Worm (Caenorhabditis elegans) whole organism, young adult: ENCODE data around the gene C02H6.1.

Source experiments
- F37B4.10 ChIP-seq: fragments of 200-800 bp; sonication (Bioruptor generic); IDR thresholded peaks from 2 replicates; pipeline ENCODE4 v1.3.6; 2022; ENCODE audit warnings: missing genetic modification characterization, missing compliant biosample characterization
- F49E8.2 ChIP-seq: sonication (generic microtip); optimal IDR thresholded peaks from 3 replicates; lab custom pipeline; 2017; ENCODE audit warnings: missing genetic modification characterization, mild to moderate bottlenecking, missing compliant biosample characterization, antibody characterized with exemption, moderate library complexity; ENCODE audit not compliant: insufficient read depth
- Y56A3A.18 ChIP-seq: fragments of 200-800 bp; sonication (Bioruptor generic); IDR thresholded peaks from 2 replicates; pipeline ENCODE4 v1.3.6; 2022; ENCODE audit warnings: missing genetic modification reagents, missing genetic modification characterization, missing compliant biosample characterization
- Y79H2A.3 ChIP-seq: fragments of 200-800 bp; sonication (Bioruptor generic); conservative IDR thresholded peaks from 2 replicates; pipeline ENCODE4 v1.3.6; 2022; ENCODE audit warnings: missing genetic modification reagents, missing genetic modification characterization, missing compliant biosample characterization
- ceh-27 ChIP-seq: fragments of 200-800 bp; sonication (Bioruptor generic); optimal IDR thresholded peaks from 2 replicates; lab custom pipeline; 2018; ENCODE audit warnings: mild to moderate bottlenecking, missing genetic modification characterization, moderate library complexity, missing compliant biosample characterization

DNA sequence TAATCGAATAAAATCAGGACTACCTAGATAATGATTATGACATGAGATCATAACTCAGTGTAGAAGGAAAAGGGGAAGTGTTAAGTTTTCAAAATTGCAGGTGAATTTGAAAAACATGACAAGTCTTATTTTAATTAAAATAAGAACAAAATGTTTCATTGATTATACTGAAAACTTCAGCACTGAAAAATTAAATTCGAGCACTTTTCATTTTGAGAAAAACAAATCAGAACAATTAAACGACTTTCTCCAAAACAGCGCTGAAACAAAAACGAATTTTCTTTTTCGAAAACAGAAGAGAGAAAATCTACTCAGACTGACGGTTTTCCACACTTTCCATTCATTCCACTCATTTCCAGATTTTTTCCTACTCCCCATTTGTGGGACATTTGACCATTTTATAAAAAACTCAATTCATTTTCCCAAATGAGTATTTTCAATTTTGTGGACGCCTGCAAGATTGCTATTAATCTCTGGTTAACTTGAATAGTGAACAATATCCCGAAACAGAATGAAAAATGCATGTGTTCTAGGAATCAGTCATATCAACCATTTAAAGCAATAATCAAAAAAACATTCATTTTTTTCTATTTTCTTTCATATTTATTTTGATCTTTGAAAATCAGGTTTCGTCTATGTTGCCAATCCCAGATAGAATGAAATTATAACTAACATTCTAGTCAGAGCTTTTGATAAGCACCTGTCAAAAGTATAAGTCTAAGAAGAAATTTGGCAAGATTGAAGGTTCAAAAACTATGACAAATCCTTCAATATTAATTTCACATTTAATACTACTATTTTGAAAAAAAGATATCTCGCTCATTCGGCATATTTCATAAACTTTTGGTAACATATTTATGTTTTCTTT is 37.3 kb downstream of the C02H6.1 start, which contains the start of the genes srh-231 and srh-275:
- TF ChIP-seq F37B4.10 (GFP tag; lab: Robert Waterston, UW), result no peak
- TF ChIP-seq Y56A3A.18 (GFP tag; lab: Robert Waterston, UW), result no peak
- no peak for TF ChIP-seq ceh-27 (GFP tag; lab: Kevin White, UChicago)
- TF ChIP-seq Y79H2A.3, result no peak
- TF ChIP-seq F49E8.2, result no peak
